Worm (Caenorhabditis elegans): ENCODE results near the gene F53F4.15.

The F53F4.15 gene

DNA sequence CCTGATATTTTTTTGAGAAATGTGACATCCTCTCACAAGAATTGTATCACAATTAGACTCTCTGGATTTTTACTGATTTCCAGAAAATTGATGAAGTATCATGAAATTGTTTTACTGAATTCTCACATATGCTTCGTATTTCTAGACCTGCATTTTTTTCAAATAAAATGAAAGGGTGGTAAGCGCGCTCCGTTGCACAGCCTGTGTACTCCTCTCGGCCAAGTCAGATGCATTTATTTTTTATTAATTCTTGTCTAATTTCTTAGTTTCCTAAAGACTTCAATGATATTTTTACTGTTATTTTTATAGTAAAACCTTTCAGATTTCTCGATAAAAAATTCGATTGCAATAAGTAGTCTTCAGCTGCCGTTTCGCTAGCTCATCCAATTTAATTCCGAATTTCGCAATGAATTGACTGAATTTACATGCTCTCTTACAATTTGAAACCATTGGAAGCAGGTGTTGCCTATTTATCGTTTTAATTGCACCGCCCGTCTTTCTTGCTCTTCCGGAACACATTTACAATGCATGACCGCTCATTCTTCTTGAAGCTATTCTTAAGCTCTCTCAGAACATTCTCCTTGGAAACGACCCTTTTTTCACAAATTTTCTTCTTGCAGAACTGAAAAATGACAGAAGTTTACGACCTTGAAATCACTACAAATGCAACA, 29.1 kb upstream of the F53F4.15 start, which contains the start of gene tbcb-1:
tbcb-1 (plus strand) TSS at position 621 of the 671 bp plus-strand sequence.
- TF ChIP-seq snpc-3.4 (tag; optimal IDR thresholded peaks at IDR 0.05) = peak; percentile 0
- peak; percentile 92 for TF ChIP-seq madf-6 (GFP tag; IDR thresholded peaks at IDR 0.05)
- TF ChIP-seq ceh-91 (GFP tag; IDR thresholded peaks at IDR 0.05) = no peak
- TF ChIP-seq mcd-1 (GFP tag; IDR thresholded peaks at IDR 0.05) = peak; percentile 92
- TF ChIP-seq lsl-1 (GFP tag; optimal IDR thresholded peaks at IDR 0.05) = peak; percentile 32
- TF ChIP-seq F57C9.4 (tag; optimal IDR thresholded peaks at IDR 0.05) = no peak
- peak; percentile 79 for TF ChIP-seq xnd-1 (tag; optimal IDR thresholded peaks at IDR 0.05)
- 0 out of 2 replicates have a peak, but pooled peaks have one; percentile 19 for TF ChIP-seq attf-3 (GFP tag; conservative IDR thresholded peaks at IDR 0.05)
- TF ChIP-seq madf-8 (GFP tag; conservative IDR thresholded peaks at IDR 0.05) = peak; percentile 90
- TF ChIP-seq him-1 (tag; optimal IDR thresholded peaks at IDR 0.05) = peak; percentile 36
- no peak for TF ChIP-seq lin-54 (GFP tag; optimal IDR thresholded peaks at IDR 0.05)

DNA sequence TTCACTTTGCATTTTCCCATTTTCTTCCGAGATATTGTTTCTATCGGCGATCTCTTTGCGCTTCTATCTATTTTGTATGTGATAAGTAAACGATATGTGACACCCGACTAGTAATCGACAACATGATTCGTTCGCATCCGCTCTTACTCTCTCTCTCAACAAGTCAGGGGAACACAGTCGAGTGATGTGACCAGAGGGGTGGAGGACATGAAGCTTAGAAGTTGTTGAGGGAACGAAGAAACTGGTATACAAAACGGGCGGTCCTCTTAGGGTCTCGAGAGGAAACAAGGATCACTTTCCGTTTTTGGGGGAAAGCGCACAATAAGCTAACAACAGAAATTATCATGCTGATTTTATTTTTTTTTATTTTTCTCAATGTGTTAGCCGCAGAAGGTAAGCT, 27.7 kb upstream of the F53F4.15 start, which contains the start of gene F53F4.4:
F53F4.4 (plus strand) TSS at position 301 of the 400 bp plus-strand sequence.
- TF ChIP-seq nfya-1 (tag; optimal IDR thresholded peaks at IDR 0.05; ENCODE audit: borderline replicate concordance, insufficient read depth) (no peak), zim-3 (tag; optimal IDR thresholded peaks at IDR 0.05) (no peak), nhr-27 (tag; optimal IDR thresholded peaks at IDR 0.05) (no peak), repo-1 (tag; optimal IDR thresholded peaks at IDR 0.05) (no peak), Y95B8A.8 (GFP tag; IDR thresholded peaks at IDR 0.05) (0 out of 2 replicates have a peak, but pooled peaks have one; percentile 18), nhr-90 (tag; optimal IDR thresholded peaks at IDR 0.05) (no peak), madf-6 (GFP tag; IDR thresholded peaks at IDR 0.05) (peak; percentile 47; the same call in 1 of the 2 replicates), Y56A3A.18 (GFP tag; IDR thresholded peaks at IDR 0.05) (no peak)

DNA sequence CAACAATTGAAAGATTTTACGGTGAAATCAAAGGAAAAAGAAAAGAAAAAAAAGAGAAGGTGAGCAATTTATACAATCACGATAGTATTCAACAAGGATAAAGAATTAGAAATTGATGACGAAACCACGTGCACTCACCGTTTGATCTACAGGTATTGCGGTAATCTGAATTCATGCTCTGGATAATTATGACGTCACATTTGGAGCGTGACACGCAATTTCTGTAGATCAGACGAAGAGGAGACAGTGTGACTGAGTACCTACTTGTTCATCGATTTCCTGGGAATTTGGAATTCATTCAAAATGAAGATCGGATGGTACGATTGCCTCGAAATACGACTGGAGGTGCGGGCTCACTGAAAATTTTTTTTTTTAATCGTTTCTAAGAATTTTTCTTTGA, 22.4 kb upstream of the F53F4.15 start:
- TF ChIP-seq sdz-38 (tag; optimal IDR thresholded peaks at IDR 0.05) = no peak
- no peak for TF ChIP-seq dpl-1 (GFP tag; optimal IDR thresholded peaks at IDR 0.05)
- TF ChIP-seq aptf-2 (GFP tag; conservative IDR thresholded peaks at IDR 0.05) = no peak

DNA sequence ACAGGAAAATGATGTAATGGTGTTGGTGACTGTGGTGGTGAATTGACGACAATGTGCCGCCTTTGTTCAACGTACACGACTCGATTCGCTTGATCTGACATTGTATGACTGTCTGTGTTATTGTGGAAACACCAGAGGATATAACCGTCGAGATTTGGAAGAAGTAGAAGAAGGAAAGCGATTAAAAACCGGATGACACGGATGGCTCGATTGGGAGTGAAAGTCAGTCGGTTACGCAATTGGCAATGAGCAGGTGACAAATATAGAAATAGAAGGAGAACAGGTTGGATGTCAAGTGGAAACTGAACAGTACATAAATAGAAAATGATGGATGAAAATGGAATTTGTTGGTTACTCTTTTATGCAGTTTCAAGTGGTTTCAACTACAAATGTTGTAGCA, 19.9 kb upstream of the F53F4.15 start, which contains the start of gene rdy-2:
rdy-2 (minus strand) TSS at position 101 of the 400 bp plus-strand sequence.
- TF ChIP-seq mcd-1 (GFP tag; IDR thresholded peaks at IDR 0.05) = no peak
- TF ChIP-seq aptf-2 (GFP tag; conservative IDR thresholded peaks at IDR 0.05) = no peak
- TF ChIP-seq hmg-1.2 (GFP tag; IDR thresholded peaks at IDR 0.05) = no peak
- no peak for TF ChIP-seq aptf-3 (GFP tag; IDR thresholded peaks at IDR 0.05)
- no peak for TF ChIP-seq attf-6 (GFP tag; IDR thresholded peaks at IDR 0.05)
- no peak for TF ChIP-seq atf-7 (tag; optimal IDR thresholded peaks at IDR 0.05)
- no peak for TF ChIP-seq mel-28 (tag; optimal IDR thresholded peaks at IDR 0.05; ENCODE audit: borderline replicate concordance)
- no peak for TF ChIP-seq rpc-1 (optimal IDR thresholded peaks at IDR 0.05)
- no peak for TF ChIP-seq rpc-1 (tag; optimal IDR thresholded peaks at IDR 0.05)
- no peak for TF ChIP-seq sea-2 (GFP tag; IDR thresholded peaks at IDR 0.05)
- no peak for TF ChIP-seq snpc-4 (GFP tag; optimal IDR thresholded peaks at IDR 0.05)
- TF ChIP-seq snpc-4 (tag; optimal IDR thresholded peaks at IDR 0.05) = no peak
- TF ChIP-seq ceh-100 (GFP tag; IDR thresholded peaks at IDR 0.05) = no peak
- no peak for TF ChIP-seq ztf-3 (GFP tag; optimal IDR thresholded peaks at IDR 0.05)
- no peak for TF ChIP-seq let-607 (tag; optimal IDR thresholded peaks at IDR 0.05)
- no peak for TF ChIP-seq nhr-80 (tag; optimal IDR thresholded peaks at IDR 0.05)
- no peak for TF ChIP-seq lsy-27 (tag; optimal IDR thresholded peaks at IDR 0.05; ENCODE audit: borderline replicate concordance, insufficient read depth)
